Worm (Caenorhabditis elegans) whole organism, L4/young adult: ENCODE data around the gene sto-4.

ENCODE experiments used
- W03F9.2 ChIP-seq: fragments of 150-350 bp; optimal IDR thresholded peaks from 2 replicates; lab custom pipeline; 2014; ENCODE audit warnings: missing biosample characterization, missing genetic modification characterization
- dao-5 ChIP-seq: sonication (generic microtip); optimal IDR thresholded peaks from 2 replicates; lab custom pipeline; 2016; ENCODE audit warnings: missing genotype, missing genetic modification characterization, moderate library complexity, missing compliant biosample characterization
- him-1 ChIP-seq: sonication (generic microtip); optimal IDR thresholded peaks from 2 replicates; lab custom pipeline; 2016; ENCODE audit warnings: missing genotype, missing genetic modification reagents, missing genetic modification characterization, missing compliant biosample characterization

Gene sto-4

ce11 chrX:11661625-11662024 lies 17.7 kb downstream of the sto-4 start, which contains the start of gene sfxn-1.5:
TSS of gene sfxn-1.5 (minus strand) at chrX:11661660.
- TF ChIP-seq him-1: no peak
- TF ChIP-seq W03F9.2 (tag; lab: Kevin White, UChicago): no peak
- no peak for TF ChIP-seq dao-5 (tag; lab: Kevin White, UChicago)

DNA sequence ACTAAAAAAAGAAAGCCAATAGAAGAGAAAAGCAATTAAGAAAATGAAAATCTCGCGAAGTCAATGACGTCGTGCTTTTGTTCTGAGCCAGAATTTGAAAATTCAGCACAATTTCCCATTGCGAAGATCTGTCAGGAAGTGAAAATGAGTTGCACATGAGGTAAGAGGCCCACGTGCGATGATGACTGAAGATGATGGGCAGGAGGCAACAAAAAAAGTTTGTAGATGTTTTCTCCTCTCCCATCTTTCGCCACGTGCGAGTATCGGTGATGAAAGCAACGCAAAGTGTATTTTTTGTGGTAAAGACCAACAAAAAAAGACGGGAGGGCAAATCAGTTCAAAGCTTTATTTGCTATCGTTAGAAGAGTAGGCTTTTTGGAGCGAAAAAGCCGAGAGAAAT lies 18.1 kb downstream of the sto-4 start:
- TF ChIP-seq W03F9.2 (tag; lab: Kevin White, UChicago): no peak
- no peak for TF ChIP-seq dao-5 (tag; lab: Kevin White, UChicago)
- TF ChIP-seq him-1: no peak

DNA sequence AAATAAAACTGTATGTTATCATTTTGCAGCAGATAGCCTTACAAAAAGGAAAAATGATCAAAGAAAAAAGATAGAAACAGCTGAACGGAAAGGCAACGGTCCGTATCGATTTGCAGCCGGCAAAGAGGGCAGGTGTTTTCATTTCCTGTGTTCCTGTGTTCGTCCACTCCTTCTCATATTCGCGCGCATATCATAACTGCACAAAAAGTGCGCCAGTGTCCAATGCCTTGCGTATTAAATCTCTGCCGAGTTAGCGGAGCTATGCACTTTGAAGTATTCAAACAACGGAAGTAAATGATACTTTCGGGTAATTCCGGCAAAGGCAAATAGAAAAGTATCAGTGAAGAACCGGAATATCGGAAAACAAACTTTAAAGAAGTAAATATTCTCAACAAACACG lies 18.6 kb downstream of the sto-4 start:
- no peak for TF ChIP-seq W03F9.2 (tag; lab: Kevin White, UChicago)
- TF ChIP-seq him-1: no peak
- no peak for TF ChIP-seq dao-5 (tag; lab: Kevin White, UChicago)

ce11 chrX:11664184-11664583 lies 20.3 kb downstream of the sto-4 start:
- TF ChIP-seq him-1: no peak
- TF ChIP-seq W03F9.2 (tag; lab: Kevin White, UChicago): no peak
- no peak for TF ChIP-seq dao-5 (tag; lab: Kevin White, UChicago)

DNA sequence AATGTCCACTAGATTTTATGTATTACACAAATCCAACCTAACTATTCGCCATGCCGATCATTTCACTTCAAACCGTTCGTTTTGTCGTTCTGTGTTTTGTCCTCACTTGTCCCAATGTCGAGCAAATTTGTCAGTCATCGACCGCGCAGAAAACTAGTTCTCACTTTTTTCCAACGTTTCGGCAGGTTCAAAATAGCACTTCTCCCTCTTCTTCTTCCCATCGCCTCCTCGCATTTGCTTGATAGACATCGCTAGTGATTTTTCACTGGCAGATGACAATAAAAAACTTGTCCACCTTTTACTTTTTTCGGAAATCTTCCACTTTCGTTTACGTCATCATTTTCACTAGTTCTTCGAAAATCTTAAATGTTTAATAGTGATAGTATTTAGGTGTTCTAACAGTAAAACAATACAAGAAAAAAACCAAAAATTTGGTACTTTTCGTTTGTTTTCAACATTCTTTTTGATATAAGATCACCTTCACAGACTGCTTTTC lies 21.6 kb downstream of the sto-4 start:
- no peak for TF ChIP-seq dao-5 (tag; lab: Kevin White, UChicago)
- no peak for TF ChIP-seq W03F9.2 (tag; lab: Kevin White, UChicago)
- TF ChIP-seq him-1: no peak

ce11 chrX:11666545-11667177 lies 22.7 kb downstream of the sto-4 start, which contains the start of gene noca-2:
TSS of gene noca-2 (plus strand) at chrX:11667127.
- TF ChIP-seq him-1: no peak
- no peak for TF ChIP-seq W03F9.2 (tag; lab: Kevin White, UChicago)

ce11 chrX:11673063-11673759 lies 29.3 kb downstream of the sto-4 start:
- TF ChIP-seq dao-5 (tag; lab: Kevin White, UChicago) (no peak), him-1 (no peak), W03F9.2 (tag; lab: Kevin White, UChicago) (no peak)

DNA sequence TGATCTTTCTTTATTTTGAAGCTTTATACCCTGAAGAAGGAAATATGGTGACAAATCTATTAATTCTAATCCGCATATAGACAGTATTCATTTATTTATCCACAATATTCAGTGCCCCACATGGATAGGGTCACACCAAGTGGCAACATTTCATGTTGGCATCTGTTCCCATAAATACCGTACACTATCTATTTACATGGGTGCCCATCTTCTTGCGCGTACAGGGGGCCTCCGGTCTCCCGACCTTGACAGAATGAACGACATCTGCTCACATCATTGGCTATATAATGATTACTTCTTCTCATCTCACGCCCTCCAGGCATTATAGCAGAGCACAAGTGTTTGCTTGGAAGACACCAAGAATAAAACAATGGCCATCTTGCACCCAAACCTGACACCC lies 31.6 kb downstream of the sto-4 start:
- TF ChIP-seq W03F9.2 (tag; lab: Kevin White, UChicago): no peak
- TF ChIP-seq him-1: no peak
- TF ChIP-seq dao-5 (tag; lab: Kevin White, UChicago): no peak

DNA sequence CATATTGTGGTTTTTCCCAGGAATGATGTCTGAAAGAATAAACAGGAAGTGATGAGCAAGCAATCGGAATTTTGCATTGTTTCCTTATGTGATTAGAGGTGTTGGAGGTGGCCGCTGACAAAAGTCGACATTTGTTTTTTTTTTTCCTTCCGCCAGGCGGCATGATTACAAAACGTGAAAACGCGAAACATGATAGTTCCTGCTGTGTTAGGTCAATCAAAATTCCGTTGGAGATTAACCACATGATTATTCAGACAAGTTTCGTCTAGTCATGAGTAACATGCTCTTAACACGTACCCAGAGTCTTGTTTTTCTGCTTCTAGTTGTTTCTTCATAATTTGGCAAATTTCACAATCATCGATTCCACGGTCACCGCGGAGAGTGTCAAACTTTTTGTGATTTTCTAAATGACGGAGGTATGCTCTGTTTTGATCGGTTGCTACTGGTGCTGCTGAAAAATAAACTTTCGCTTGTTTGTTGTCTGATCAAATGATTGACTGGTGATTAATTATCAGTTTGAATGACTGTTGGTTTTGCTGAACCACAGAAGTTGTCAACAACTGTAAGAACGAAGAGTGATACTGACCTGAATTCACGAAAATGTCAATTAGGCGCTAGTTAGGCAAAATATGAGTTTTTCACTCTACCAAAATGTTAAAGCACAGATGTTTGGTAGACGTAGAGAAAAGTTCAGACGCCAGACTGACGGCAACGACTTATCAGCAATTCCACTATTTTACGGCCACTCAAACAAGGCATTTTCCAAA lies 35.5 kb downstream of the sto-4 start:
- TF ChIP-seq W03F9.2 (tag; lab: Kevin White, UChicago): no peak
- TF ChIP-seq dao-5 (tag; lab: Kevin White, UChicago): no peak
- TF ChIP-seq him-1: no peak

DNA sequence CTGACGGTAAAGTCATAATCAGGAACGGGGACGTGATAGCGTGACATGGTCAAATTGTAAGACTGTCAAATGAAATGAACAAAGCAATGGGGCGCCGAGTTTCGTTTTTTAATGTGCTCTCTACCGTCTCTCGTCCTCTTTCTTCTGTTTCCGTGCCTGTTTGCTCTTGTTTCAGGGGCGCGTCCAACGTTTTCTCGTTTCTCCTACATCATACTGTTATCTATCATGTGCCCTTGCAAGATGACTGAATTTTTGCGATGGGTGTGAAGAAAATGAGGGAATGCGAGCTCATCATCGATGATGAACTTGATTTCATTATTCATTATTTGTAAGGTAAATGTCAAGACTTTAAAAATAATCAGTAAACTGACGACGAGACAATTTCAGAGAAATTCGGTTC lies 36.9 kb downstream of the sto-4 start, which contains the start of gene T04F8.7:
TSS of gene T04F8.7 (minus strand) at position 130 of the 400 bp plus-strand sequence.
- TF ChIP-seq dao-5 (tag; lab: Kevin White, UChicago) (no peak), W03F9.2 (tag; lab: Kevin White, UChicago) (no peak)

ce11 chrX:11684261-11684660 lies 40.3 kb downstream of the sto-4 start, which contains the start of gene hnd-1:
TSS of gene hnd-1 (plus strand) at chrX:11684561.
- TF ChIP-seq W03F9.2 (tag; lab: Kevin White, UChicago): no peak
- TF ChIP-seq him-1: no peak
- TF ChIP-seq dao-5 (tag; lab: Kevin White, UChicago): no peak

DNA sequence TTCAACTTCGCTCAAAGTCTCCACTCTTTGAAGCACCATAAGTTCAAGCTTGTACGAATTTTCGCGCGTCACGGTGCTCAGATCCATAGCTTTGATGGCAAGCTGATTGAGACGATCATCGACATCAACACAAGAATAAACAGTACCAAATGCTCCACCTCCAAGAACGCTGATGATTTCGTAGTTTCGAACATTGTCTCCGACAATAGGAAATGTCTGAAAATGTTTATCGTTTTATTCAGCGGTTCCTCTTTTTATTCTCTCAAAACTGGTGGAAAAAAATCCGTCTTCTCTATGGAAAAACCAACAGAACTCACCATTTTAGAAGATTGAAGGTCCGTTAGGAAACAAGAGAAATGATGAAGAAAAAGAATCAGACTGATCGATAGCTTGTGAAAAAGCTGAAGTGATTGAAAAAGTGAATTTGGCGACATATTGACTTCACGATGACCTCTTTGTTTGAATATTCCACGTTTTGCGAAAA lies 44.0 kb downstream of the sto-4 start, which contains the start of gene C44C10.7:
TSS of gene C44C10.7 (minus strand) at position 434 of the 484 bp plus-strand sequence.
- TF ChIP-seq W03F9.2 (tag; lab: Kevin White, UChicago) (no peak), him-1 (no peak), dao-5 (tag; lab: Kevin White, UChicago) (no peak)

DNA sequence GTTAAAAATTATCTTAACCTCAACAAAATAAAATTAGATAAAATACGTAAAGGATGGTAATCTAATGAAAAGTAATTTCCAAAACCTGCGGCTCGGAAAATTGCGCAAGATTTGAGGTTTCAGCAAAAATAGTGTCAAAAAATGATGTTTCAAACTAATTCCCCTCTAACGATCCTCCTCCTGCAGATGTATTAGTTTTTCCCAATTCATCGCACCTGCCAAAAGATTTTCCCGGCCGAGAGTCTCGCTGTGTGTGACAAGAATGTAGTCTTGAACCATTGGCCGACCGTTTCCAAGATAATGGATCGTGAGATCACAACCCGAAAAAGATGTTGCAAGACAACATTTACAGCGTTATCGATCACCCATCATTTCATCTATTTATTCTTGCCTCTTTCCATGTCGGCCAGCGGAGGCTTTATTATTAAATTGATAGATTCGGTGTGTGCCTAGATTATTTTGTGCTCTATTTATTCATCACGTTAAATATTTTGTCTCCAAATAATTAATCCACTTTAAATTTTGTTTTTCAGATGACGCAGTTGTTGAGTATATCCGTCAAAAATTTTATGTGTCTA lies 46.2 kb downstream of the sto-4 start, which contains the start of the genes C44C10.10 and C44C10.5:
TSS of gene C44C10.10 (plus strand) at position 301 of the 578 bp plus-strand sequence.
TSS of gene C44C10.5 (plus strand) at position 528 of the 578 bp plus-strand sequence.
- no peak for TF ChIP-seq him-1
- TF ChIP-seq dao-5 (tag; lab: Kevin White, UChicago): no peak
- no peak for TF ChIP-seq W03F9.2 (tag; lab: Kevin White, UChicago)
